Fruit fly (Drosophila melanogaster) whole organism: ENCODE data around the gene CG33307.

Source experiments
- psq ChIP-seq: fragments of >200 bp; optimal IDR thresholded peaks from 2 replicates; lab custom pipeline; 2017
- usp ChIP-seq: fragments of >200 bp; optimal IDR thresholded peaks from 2 replicates; lab custom pipeline; 2017; ENCODE audit warnings: missing biosample characterization, missing genetic modification characterization, mixed read lengths

dm6 chr2L:13838647-13839390 lies 2.5 kb downstream of the CG33307 start:
- no peak for TF ChIP-seq psq (lab: Kevin White, UChicago)
- no peak for TF ChIP-seq usp (GFP tag; lab: Kevin White, UChicago)
